Fruit fly (Drosophila melanogaster) whole organism, embryonic: ENCODE measurements around the gene Cyp313a4.
A peak's percentile ranks its signal among the peaks of the same experiment; 100 is the strongest.

Experiments
- BtbVII ChIP-seq: fragments of 200-800 bp; sonication (Bioruptor generic); optimal IDR thresholded peaks from 3 replicates; lab custom pipeline; 2017; ENCODE audit warnings: missing biosample characterization, mild to moderate bottlenecking, missing genetic modification characterization
- CG1024 ChIP-seq: fragments of 200-800 bp; sonication (Bioruptor generic); IDR thresholded peaks from 2 replicates; pipeline ENCODE4 v1.3.6; 2022; ENCODE audit warnings: missing biosample characterization, missing genetic modification characterization
- CG10267 ChIP-seq: fragments of 200-800 bp; sonication (Bioruptor generic); optimal IDR thresholded peaks from 2 replicates; lab custom pipeline; 2018; ENCODE audit warnings: missing biosample characterization, mild to moderate bottlenecking, missing genetic modification characterization, moderate library complexity
- CG11695 ChIP-seq: fragments of 200-800 bp; sonication (Bioruptor generic); IDR thresholded peaks from 3 replicates; pipeline ENCODE4 v1.3.6; 2022; ENCODE audit warnings: missing biosample characterization, missing genetic modification characterization
- CG13123 ChIP-seq: fragments of 200-800 bp; sonication (Bioruptor generic); optimal IDR thresholded peaks from 2 replicates; lab custom pipeline; 2016; ENCODE audit warnings: missing biosample characterization, missing genetic modification characterization
- CG1529 ChIP-seq: fragments of 200-800 bp; sonication (Bioruptor generic); optimal IDR thresholded peaks from 3 replicates; lab custom pipeline; 2018; ENCODE audit warnings: missing biosample characterization, missing genetic modification characterization
- CG17186 ChIP-seq: fragments of 200-800 bp; sonication (Bioruptor generic); optimal IDR thresholded peaks from 3 replicates; lab custom pipeline; 2017; ENCODE audit warnings: missing biosample characterization, missing genetic modification reagents, missing genetic modification characterization
- CG17568 ChIP-seq: fragments of 200-800 bp; sonication (Bioruptor generic); optimal IDR thresholded peaks from 2 replicates; lab custom pipeline; 2018; ENCODE audit warnings: missing biosample characterization, mild to moderate bottlenecking, missing genetic modification characterization, moderate library complexity
- CG2116 ChIP-seq: fragments of 200-800 bp; sonication (Bioruptor generic); optimal IDR thresholded peaks from 3 replicates; lab custom pipeline; 2018; ENCODE audit warnings: missing biosample characterization, mild to moderate bottlenecking, missing genetic modification characterization
- CG2120 ChIP-seq: fragments of 200-800 bp; sonication (Bioruptor generic); optimal IDR thresholded peaks from 3 replicates; lab custom pipeline; 2016; ENCODE audit warnings: missing biosample characterization, missing genetic modification characterization
- CG3995 ChIP-seq: fragments of 200-800 bp; sonication (Bioruptor generic); optimal IDR thresholded peaks from 3 replicates; lab custom pipeline; 2016; ENCODE audit warnings: missing biosample characterization, missing genetic modification characterization
- CG4424 ChIP-seq: fragments of 200-800 bp; sonication (Bioruptor generic); optimal IDR thresholded peaks from 3 replicates; lab custom pipeline; 2016; ENCODE audit warnings: missing biosample characterization, missing genetic modification characterization
- CG8359 ChIP-seq: fragments of 200-800 bp; sonication (Bioruptor generic); optimal IDR thresholded peaks from 2 replicates; lab custom pipeline; 2017; ENCODE audit warnings: missing biosample characterization, mild to moderate bottlenecking, missing genetic modification characterization, borderline replicate concordance
- CTCF ChIP-seq: fragments of 200-800 bp; sonication (Bioruptor generic); optimal IDR thresholded peaks from 2 replicates; lab custom pipeline; 2017; ENCODE audit warnings: missing biosample characterization, mild to moderate bottlenecking, missing genetic modification characterization, moderate library complexity
- D19A ChIP-seq: fragments of 200-800 bp; optimal IDR thresholded peaks from 3 replicates; lab custom pipeline; 2019; ENCODE audit warnings: missing biosample characterization, mild to moderate bottlenecking, missing genetic modification characterization, moderate library complexity
- Dek ChIP-seq: fragments of 200-800 bp; sonication (Bioruptor generic); optimal IDR thresholded peaks from 3 replicates; lab custom pipeline; 2019; ENCODE audit warnings: missing biosample characterization, mild to moderate bottlenecking, missing genetic modification characterization, moderate library complexity
- Hmx ChIP-seq: fragments of 200-800 bp; sonication (Bioruptor generic); optimal IDR thresholded peaks from 2 replicates; lab custom pipeline; 2016; ENCODE audit warnings: missing biosample characterization, missing genetic modification characterization
- MESR4 ChIP-seq: fragments of 200-800 bp; sonication (Bioruptor generic); optimal IDR thresholded peaks from 2 replicates; lab custom pipeline; 2018; ENCODE audit warnings: missing biosample characterization, mild to moderate bottlenecking, missing genetic modification characterization, moderate library complexity
- Med ChIP-seq: fragments of 200-800 bp; sonication (Bioruptor generic); peaks from one replicate; lab custom pipeline; 2016; ENCODE audit warnings: missing biosample characterization, missing genetic modification characterization, mild to moderate bottlenecking, inconsistent platforms, moderate library complexity
- NC2β ChIP-seq: fragments of 200-800 bp; sonication (Bioruptor generic); optimal IDR thresholded peaks from 2 replicates; lab custom pipeline; 2016; ENCODE audit warnings: missing biosample characterization, missing genetic modification characterization
- Oaz ChIP-seq: fragments of 200-800 bp; sonication (Bioruptor generic); IDR thresholded peaks from 2 replicates; pipeline ENCODE4 v1.3.6; 2022; ENCODE audit warnings: missing biosample characterization, missing genetic modification characterization
- Pdp1 ChIP-seq, 2 experiments: fragments of 200-800 bp; sonication (Bioruptor generic); optimal IDR thresholded peaks; 3 replicates each; lab custom pipeline; 2016; ENCODE audit warnings: missing biosample characterization in 2 of 2, missing genetic modification characterization in 2 of 2, mild to moderate bottlenecking in 1 of 2, moderate library complexity in 1 of 2
- Stat92E ChIP-seq, 3 experiments: fragments of >200 bp in 2 of 3; fragments of 200-800 bp in 1 of 3; sonication (Bioruptor generic) in 1 of 3; optimal IDR thresholded peaks; 2 replicates each; lab custom pipeline; 2017 to 2019; ENCODE audit warnings: missing biosample characterization in 3 of 3, missing genetic modification characterization in 3 of 3, mild to moderate bottlenecking in 1 of 3, moderate library complexity in 1 of 3
- Xbp1 ChIP-seq: fragments of 200-800 bp; sonication (Bioruptor generic); optimal IDR thresholded peaks from 3 replicates; lab custom pipeline; 2016; ENCODE audit warnings: missing biosample characterization, mild to moderate bottlenecking, missing genetic modification characterization
- amos ChIP-seq: fragments of 200-800 bp; sonication (Bioruptor generic); IDR thresholded peaks from 2 replicates; pipeline ENCODE4 v1.3.6; 2022; ENCODE audit warnings: missing biosample characterization, missing genetic modification characterization; ENCODE audit not compliant: partially characterized antibody
- bab2 ChIP-seq: fragments of 200-800 bp; sonication (Bioruptor generic); optimal IDR thresholded peaks from 2 replicates; lab custom pipeline; 2016; ENCODE audit warnings: missing biosample characterization, missing genetic modification characterization
- bbx ChIP-seq: fragments of 200-800 bp; sonication (Bioruptor generic); IDR thresholded peaks from 2 replicates; pipeline ENCODE4 v1.3.6; 2022; ENCODE audit warnings: missing biosample characterization, missing genetic modification characterization; ENCODE audit not compliant: partially characterized antibody
- chinmo ChIP-seq: fragments of 200-800 bp; sonication (Bioruptor generic); IDR thresholded peaks from 4 replicates; pipeline ENCODE4 v1.3.6; 2022; ENCODE audit warnings: missing biosample characterization, missing genetic modification characterization; ENCODE audit not compliant: partially characterized antibody
- cwo ChIP-seq: fragments of 200-800 bp; sonication (Bioruptor generic); optimal IDR thresholded peaks from 3 replicates; lab custom pipeline; 2017; ENCODE audit warnings: missing biosample characterization, missing genetic modification characterization, mild to moderate bottlenecking, moderate library complexity, missing genetic modification reagents
- ems ChIP-seq: fragments of 200-800 bp; sonication (Bioruptor generic); optimal IDR thresholded peaks from 3 replicates; lab custom pipeline; 2016; ENCODE audit warnings: missing biosample characterization, missing genetic modification characterization
- ftz-f1 ChIP-seq: fragments of 200-800 bp; sonication (Bioruptor generic); optimal IDR thresholded peaks from 2 replicates; lab custom pipeline; 2016; ENCODE audit warnings: missing biosample characterization, missing genetic modification characterization
- gsb ChIP-seq: fragments of 200-800 bp; sonication (Bioruptor generic); IDR thresholded peaks from 2 replicates; pipeline ENCODE4 v1.3.6; 2022; ENCODE audit warnings: missing biosample characterization, missing genetic modification characterization
- lilli ChIP-seq: fragments of 200-800 bp; sonication (Bioruptor generic); optimal IDR thresholded peaks from 3 replicates; lab custom pipeline; 2016; ENCODE audit warnings: missing biosample characterization, missing genetic modification characterization
- nau ChIP-seq: fragments of 200-800 bp; sonication (Bioruptor generic); optimal IDR thresholded peaks from 3 replicates; lab custom pipeline; 2017; ENCODE audit warnings: missing biosample characterization, mild to moderate bottlenecking, missing genetic modification characterization, missing genetic modification reagents
- org-1 ChIP-seq: fragments of 200-800 bp; sonication (Bioruptor generic); optimal IDR thresholded peaks from 2 replicates; lab custom pipeline; 2017; ENCODE audit warnings: missing biosample characterization, missing genetic modification characterization
- pan ChIP-seq, 4 experiments: fragments of >200 bp in 3 of 4; fragments of 200-800 bp in 1 of 4; sonication (Bioruptor generic) in 1 of 4; optimal IDR thresholded peaks in 3 of 4; IDR thresholded peaks in 1 of 4; 2 replicates each; pipeline versions ENCODE4 v1.3.6 to Lab custom; 2017 to 2022; ENCODE audit warnings: missing biosample characterization in 2 of 4, missing genetic modification characterization in 2 of 4, mixed read lengths in 1 of 4
- ro ChIP-seq: fragments of 200-800 bp; sonication (Bioruptor generic); IDR thresholded peaks from 2 replicates; pipeline ENCODE4 v1.3.6; 2022; ENCODE audit warnings: missing biosample characterization, missing genetic modification characterization
- sug ChIP-seq: fragments of 200-800 bp; optimal IDR thresholded peaks from 2 replicates; lab custom pipeline; 2019; ENCODE audit warnings: missing biosample characterization, mild to moderate bottlenecking, missing genetic modification characterization, moderate library complexity
- trem ChIP-seq: fragments of 200-800 bp; optimal IDR thresholded peaks from 3 replicates; lab custom pipeline; 2019; ENCODE audit warnings: missing biosample characterization, mild to moderate bottlenecking, missing genetic modification characterization, moderate library complexity
- unc-4 ChIP-seq: fragments of 200-800 bp; sonication (Bioruptor generic); IDR thresholded peaks from 2 replicates; pipeline ENCODE4 v1.3.6; 2022; ENCODE audit warnings: missing biosample characterization, missing genetic modification characterization; ENCODE audit not compliant: partially characterized antibody
- usp ChIP-seq: fragments of >200 bp; optimal IDR thresholded peaks from 2 replicates; lab custom pipeline; 2017; ENCODE audit warnings: missing biosample characterization, missing genetic modification characterization

Gene Cyp313a4

dm6 chr3R:12691422-12692101 is 10.4 kb upstream of the Cyp313a4 start, which contains the start of gene Arp1 (continued):
- TF ChIP-seq CG1024, result no peak
- TF ChIP-seq CG2116, result peak; percentile 7
- no peak for TF ChIP-seq CG1529
- peak; percentile 65 for TF ChIP-seq CTCF (GFP tag; lab: Kevin White, UChicago)
- no peak for TF ChIP-seq ftz-f1 (GFP tag; lab: Kevin White, UChicago)
- TF ChIP-seq nau (GFP tag; lab: Kevin White, UChicago), result no peak
- no peak for TF ChIP-seq usp (GFP tag; lab: Kevin White, UChicago)
- TF ChIP-seq org-1 (GFP tag; lab: Kevin White, UChicago), result no peak
- TF ChIP-seq Dek (tag; lab: Kevin White, UChicago), result peak; percentile 33
- no peak for TF ChIP-seq Stat92E (GFP tag; optimal IDR thresholded peaks at IDR 0.05; lab: Kevin White, UChicago)
- no peak for TF ChIP-seq CG11695
- peak; percentile 9; the same call in 1 of the 2 replicates for TF ChIP-seq amos (GFP tag; lab: Robert Waterston, UW)
- no peak for TF ChIP-seq CG4424 (GFP tag; lab: Kevin White, UChicago)
- no peak for TF ChIP-seq bbx (GFP tag; lab: Robert Waterston, UW)
- TF ChIP-seq MESR4 (GFP tag; lab: Kevin White, UChicago), result peak; percentile 89
- TF ChIP-seq BtbVII, result no peak
- TF ChIP-seq ro, result no peak
- TF ChIP-seq gsb, result no peak
- 0 out of 2 replicates have a peak, but pooled peaks have one; percentile 19 for TF ChIP-seq unc-4 (GFP tag; lab: Robert Waterston, UW)
- no peak for TF ChIP-seq ems
- TF ChIP-seq Med (GFP tag; lab: Kevin White, UChicago), result peak; percentile 8
- peak; percentile 50 for TF ChIP-seq trem (tag; lab: Kevin White, UChicago)
- no peak for TF ChIP-seq Xbp1 (GFP tag; lab: Kevin White, UChicago)
- TF ChIP-seq Oaz (GFP tag; lab: Robert Waterston, UW), result no peak
- TF ChIP-seq CG17186, result no peak
- TF ChIP-seq CG2120 (GFP tag; lab: Kevin White, UChicago), result no peak
- TF ChIP-seq CG3995 (GFP tag; lab: Kevin White, UChicago), result peak; percentile 15
- TF ChIP-seq bab2 (GFP tag; lab: Kevin White, UChicago), result no peak
- TF ChIP-seq CG13123, result no peak
- no peak for TF ChIP-seq D19A (tag; lab: Kevin White, UChicago)

dm6 chr3R:12688672-12689417 is 7.7 kb upstream of the Cyp313a4 start, which contains the start of gene kar:
Gene kar (minus strand): TSS chr3R:12689367.
- TF ChIP-seq chinmo, result 0 out of 4 replicates have a peak, but pooled peaks have one; percentile 31
- TF ChIP-seq CG8359 (GFP tag; lab: Kevin White, UChicago), result no peak
- TF ChIP-seq cwo, result peak; percentile 53
- no peak for TF ChIP-seq lilli (GFP tag; lab: Kevin White, UChicago)
- peak; percentile 28 for TF ChIP-seq Med (GFP tag; lab: Kevin White, UChicago)
- no peak for TF ChIP-seq NC2β (GFP tag; lab: Kevin White, UChicago)
- TF ChIP-seq sug (tag; lab: Kevin White, UChicago), result peak; percentile 14
- no peak for TF ChIP-seq Hmx (GFP tag; lab: Kevin White, UChicago)
- no peak for TF ChIP-seq pan (optimal IDR thresholded peaks at IDR 0.05; lab: Kevin White, UChicago)
- no peak for TF ChIP-seq pan (GFP tag; optimal IDR thresholded peaks at IDR 0.05 in 1 of 2, IDR thresholded peaks at IDR 0.05 in 1 of 2)
- TF ChIP-seq Pdp1 (GFP tag; optimal IDR thresholded peaks at IDR 0.05; lab: Kevin White, UChicago), result peak in 1 of 2 experiments; percentile 70
- TF ChIP-seq CG10267 (tag; lab: Kevin White, UChicago), result no peak
- TF ChIP-seq usp (GFP tag; lab: Kevin White, UChicago), result no peak
- no peak for TF ChIP-seq CG17568 (GFP tag; lab: Kevin White, UChicago)
